Fruit fly (Drosophila melanogaster): ENCODE measurements around the gene crb.

crb gene

dm6 chr3R:24357698-24358097 is 62.8 kb downstream of the crb start, which contains the start of gene Golgin84 (continued):
- no peak for TF ChIP-seq CG12299 (tag; optimal IDR thresholded peaks at IDR 0.05)
- no peak for TF ChIP-seq nau (GFP tag; optimal IDR thresholded peaks at IDR 0.05)
- no peak for TF ChIP-seq pita (GFP tag; optimal IDR thresholded peaks at IDR 0.05)
- TF ChIP-seq Fer3 (tag; optimal IDR thresholded peaks at IDR 0.05): no peak
- TF ChIP-seq NFAT (GFP tag; IDR thresholded peaks at IDR 0.05): no peak
- TF ChIP-seq lab (GFP tag; optimal IDR thresholded peaks at IDR 0.05): no peak
- no peak for TF ChIP-seq rib (GFP tag; IDR thresholded peaks at IDR 0.05)
- TF ChIP-seq tgo (GFP tag; IDR thresholded peaks at IDR 0.05): no peak
- peak; percentile 40 for TF ChIP-seq stwl (tag; optimal IDR thresholded peaks at IDR 0.05)
- TF ChIP-seq Ets97D (GFP tag; optimal IDR thresholded peaks at IDR 0.05): peak; percentile 16
- no peak for TF ChIP-seq abd-A (tag; optimal IDR thresholded peaks at IDR 0.05)
- no peak for TF ChIP-seq Scr (GFP tag; IDR thresholded peaks at IDR 0.05; ENCODE audit: partially characterized antibody)
- no peak for TF ChIP-seq shn (GFP tag; optimal IDR thresholded peaks at IDR 0.05)
- no peak for TF ChIP-seq pnt (GFP tag; optimal IDR thresholded peaks at IDR 0.05)
- TF ChIP-seq CG12744 (GFP tag; optimal IDR thresholded peaks at IDR 0.05): no peak
- TF ChIP-seq B-H2 (GFP tag; optimal IDR thresholded peaks at IDR 0.05): no peak
- no peak for TF ChIP-seq CoRest (tag; optimal IDR thresholded peaks at IDR 0.05)
- TF ChIP-seq phol (tag; optimal IDR thresholded peaks at IDR 0.05): no peak
- TF ChIP-seq CG13296 (GFP tag; optimal IDR thresholded peaks at IDR 0.05): no peak
- no peak for TF ChIP-seq CG2875 (GFP tag; optimal IDR thresholded peaks at IDR 0.05)
- no peak for TF ChIP-seq CG11093 (GFP tag; IDR thresholded peaks at IDR 0.05)
- TF ChIP-seq z (GFP tag; IDR thresholded peaks at IDR 0.05): no peak
- TF ChIP-seq pzg (GFP tag; optimal IDR thresholded peaks at IDR 0.05): peak; percentile 36
- peak; percentile 89 for TF ChIP-seq CG9437 (GFP tag; optimal IDR thresholded peaks at IDR 0.05)
- no peak for TF ChIP-seq CG8478 (optimal IDR thresholded peaks at IDR 0.05)
- no peak for TF ChIP-seq wor (GFP tag; IDR thresholded peaks at IDR 0.05)
- no peak for TF ChIP-seq CG7372 (GFP tag; IDR thresholded peaks at IDR 0.05)
- TF ChIP-seq MBD-R2 (GFP tag; IDR thresholded peaks at IDR 0.05): peak; percentile 47
- TF ChIP-seq Vsx1 (GFP tag; optimal IDR thresholded peaks at IDR 0.05): no peak
- TF ChIP-seq Hsf (GFP tag; optimal IDR thresholded peaks at IDR 0.05): no peak
- no peak for TF ChIP-seq CG6683 (GFP tag; optimal IDR thresholded peaks at IDR 0.05)
- no peak for TF ChIP-seq Hr3 (GFP tag; optimal IDR thresholded peaks at IDR 0.05)
- TF ChIP-seq tio (GFP tag; optimal IDR thresholded peaks at IDR 0.05): no peak
- TF ChIP-seq slbo (GFP tag; IDR thresholded peaks at IDR 0.05): no peak
- TF ChIP-seq crol (GFP tag; IDR thresholded peaks at IDR 0.05): no peak
- no peak for TF ChIP-seq Gug (GFP tag; IDR thresholded peaks at IDR 0.05)
- peak; percentile 10 for TF ChIP-seq trem (tag; optimal IDR thresholded peaks at IDR 0.05)
- no peak for TF ChIP-seq grn (GFP tag; optimal IDR thresholded peaks at IDR 0.05)
- TF ChIP-seq E2f2 (GFP tag; IDR thresholded peaks at IDR 0.05): no peak
- TF ChIP-seq CHES-1-like (GFP tag; optimal IDR thresholded peaks at IDR 0.05): no peak
- no peak for TF ChIP-seq CG17829 (tag; optimal IDR thresholded peaks at IDR 0.05)
- TF ChIP-seq Ptx1 (GFP tag; IDR thresholded peaks at IDR 0.05): no peak
- TF ChIP-seq gfzf (GFP tag; optimal IDR thresholded peaks at IDR 0.05): peak; percentile 71
- no peak for TF ChIP-seq Neu2 (GFP tag; optimal IDR thresholded peaks at IDR 0.05; ENCODE audit: borderline replicate concordance)
- peak; percentile 67 for TF ChIP-seq CG4617 (GFP tag; optimal IDR thresholded peaks at IDR 0.05; ENCODE audit: borderline replicate concordance)
- no peak for TF ChIP-seq Camta (GFP tag; optimal IDR thresholded peaks at IDR 0.05)
- no peak for TF ChIP-seq CG32767 (GFP tag; IDR thresholded peaks at IDR 0.05)
- no peak for TF ChIP-seq jigr1 (GFP tag; IDR thresholded peaks at IDR 0.05)
- no peak for TF ChIP-seq scrt (GFP tag; optimal IDR thresholded peaks at IDR 0.05)

Measured in whole organism, embryonic.